Fruit fly (Drosophila melanogaster) whole organism, embryonic: ENCODE data around the gene Cks85A.
A peak's percentile ranks its signal among the peaks of the same experiment; 100 is the strongest.

Experiments used
- Antp ChIP-seq: fragments of 200-800 bp; sonication (Bioruptor generic); optimal IDR thresholded peaks from 3 replicates; lab custom pipeline; 2016; ENCODE audit warnings: missing biosample characterization, missing genetic modification characterization
- Asciz ChIP-seq: fragments of 200-800 bp; sonication (Bioruptor generic); optimal IDR thresholded peaks from 2 replicates; lab custom pipeline; 2017; ENCODE audit warnings: missing biosample characterization, mild to moderate bottlenecking, missing genetic modification characterization, missing genetic modification reagents
- Atf6 ChIP-seq: fragments of 200-800 bp; sonication (Bioruptor generic); IDR thresholded peaks from 2 replicates; pipeline ENCODE4 v1.3.6; 2022; ENCODE audit warnings: missing biosample characterization, missing genetic modification characterization
- CG10209 ChIP-seq: fragments of 200-800 bp; sonication (Bioruptor generic); optimal IDR thresholded peaks from 3 replicates; lab custom pipeline; 2017; ENCODE audit warnings: missing biosample characterization, mild to moderate bottlenecking, missing genetic modification characterization, missing genetic modification reagents
- CG1024 ChIP-seq: fragments of 200-800 bp; sonication (Bioruptor generic); IDR thresholded peaks from 2 replicates; pipeline ENCODE4 v1.3.6; 2022; ENCODE audit warnings: missing biosample characterization, missing genetic modification characterization
- CG10321 ChIP-seq: fragments of 200-800 bp; sonication (Bioruptor generic); IDR thresholded peaks from 2 replicates; pipeline ENCODE4 v1.3.6; 2022; ENCODE audit warnings: missing biosample characterization, missing genetic modification characterization
- CG10979 ChIP-seq: fragments of 200-800 bp; sonication (Bioruptor generic); optimal IDR thresholded peaks from 2 replicates; lab custom pipeline; 2018; ENCODE audit warnings: missing biosample characterization, mild to moderate bottlenecking, missing genetic modification characterization, moderate library complexity
- CG12219 ChIP-seq: fragments of 200-800 bp; sonication (Bioruptor generic); optimal IDR thresholded peaks from 3 replicates; lab custom pipeline; 2018; ENCODE audit warnings: missing biosample characterization, mild to moderate bottlenecking, missing genetic modification characterization
- CG12391 ChIP-seq: fragments of 200-800 bp; sonication (Bioruptor generic); optimal IDR thresholded peaks from 3 replicates; lab custom pipeline; 2018; ENCODE audit warnings: missing biosample characterization, mild to moderate bottlenecking, missing genetic modification characterization, moderate library complexity
- CG12942 ChIP-seq: fragments of 200-800 bp; sonication (Bioruptor generic); optimal IDR thresholded peaks from 3 replicates; lab custom pipeline; 2016; ENCODE audit warnings: missing biosample characterization, missing genetic modification characterization
- CG14050 ChIP-seq: fragments of 200-800 bp; sonication (Bioruptor generic); IDR thresholded peaks from 3 replicates; pipeline ENCODE4 v1.3.6; 2022; ENCODE audit warnings: missing biosample characterization, missing genetic modification characterization
- CG16813 ChIP-seq: fragments of 200-800 bp; sonication (Bioruptor generic); IDR thresholded peaks from 3 replicates; pipeline ENCODE4 v1.3.6; 2022; ENCODE audit warnings: missing biosample characterization, missing genetic modification characterization; ENCODE audit not compliant: partially characterized antibody
- CG18011 ChIP-seq: fragments of 200-800 bp; sonication (Bioruptor generic); optimal IDR thresholded peaks from 2 replicates; lab custom pipeline; 2017; ENCODE audit warnings: missing biosample characterization, missing genetic modification characterization, mild to moderate bottlenecking, moderate library complexity, missing genotype
- CG18599 ChIP-seq: fragments of 200-800 bp; sonication (Bioruptor generic); optimal IDR thresholded peaks from 3 replicates; lab custom pipeline; 2017; ENCODE audit warnings: missing biosample characterization, missing genetic modification characterization, mild to moderate bottlenecking, moderate library complexity, missing genetic modification reagents
- CG2202 ChIP-seq: fragments of 200-800 bp; sonication (Bioruptor generic); optimal IDR thresholded peaks from 2 replicates; lab custom pipeline; 2018; ENCODE audit warnings: missing biosample characterization, mild to moderate bottlenecking, missing genetic modification characterization
- CG2712 ChIP-seq: fragments of 200-800 bp; optimal IDR thresholded peaks from 3 replicates; lab custom pipeline; 2019; ENCODE audit warnings: missing biosample characterization, mild to moderate bottlenecking, missing genetic modification characterization, moderate library complexity
- CG3281 ChIP-seq: fragments of 200-800 bp; sonication (Bioruptor generic); optimal IDR thresholded peaks from 3 replicates; lab custom pipeline; 2017; ENCODE audit warnings: missing biosample characterization, mild to moderate bottlenecking, missing genetic modification characterization
- CG3407 ChIP-seq: fragments of 200-800 bp; sonication (Bioruptor generic); optimal IDR thresholded peaks from 2 replicates; lab custom pipeline; 2018; ENCODE audit warnings: missing biosample characterization, mild to moderate bottlenecking, missing genetic modification characterization
- CG34422 ChIP-seq: fragments of 200-800 bp; sonication (Bioruptor generic); IDR thresholded peaks from 3 replicates; pipeline ENCODE4 v1.3.6; 2022; ENCODE audit warnings: missing biosample characterization, missing genetic modification characterization
- CG4360 ChIP-seq: fragments of 200-800 bp; sonication (Bioruptor generic); IDR thresholded peaks from 2 replicates; pipeline ENCODE4 v1.3.6; 2022; ENCODE audit warnings: missing biosample characterization, missing genetic modification characterization
- CG4820 ChIP-seq: fragments of 200-800 bp; sonication (Bioruptor generic); optimal IDR thresholded peaks from 3 replicates; lab custom pipeline; 2016; ENCODE audit warnings: missing biosample characterization, missing genetic modification characterization
- CG5953 ChIP-seq: fragments of 200-800 bp; sonication (Bioruptor generic); IDR thresholded peaks from 2 replicates; pipeline ENCODE4 v1.3.6; 2022; ENCODE audit warnings: missing biosample characterization, missing genetic modification characterization
- CG6175 ChIP-seq: fragments of 200-800 bp; sonication (Bioruptor generic); IDR thresholded peaks from 3 replicates; pipeline ENCODE4 v1.3.6; 2022; ENCODE audit warnings: missing biosample characterization, missing genetic modification characterization
- CG7271 ChIP-seq: fragments of 200-800 bp; sonication (Bioruptor generic); optimal IDR thresholded peaks from 2 replicates; lab custom pipeline; 2018; ENCODE audit warnings: missing biosample characterization, mild to moderate bottlenecking, missing genetic modification characterization, moderate library complexity
- CG7839 ChIP-seq: fragments of 200-800 bp; sonication (Bioruptor generic); optimal IDR thresholded peaks from 3 replicates; lab custom pipeline; 2018; ENCODE audit warnings: missing biosample characterization, mild to moderate bottlenecking, missing genetic modification characterization, moderate library complexity
- CG7987 ChIP-seq: fragments of 200-800 bp; sonication (Bioruptor generic); optimal IDR thresholded peaks from 2 replicates; lab custom pipeline; 2018; ENCODE audit warnings: missing biosample characterization, mild to moderate bottlenecking, missing genetic modification characterization, moderate library complexity
- CG8765 ChIP-seq: fragments of 200-800 bp; sonication (Bioruptor generic); IDR thresholded peaks from 2 replicates; pipeline ENCODE4 v1.3.6; 2022; ENCODE audit warnings: missing biosample characterization, missing genetic modification characterization
- CkIIα-i1 ChIP-seq: fragments of 200-800 bp; sonication (Bioruptor generic); IDR thresholded peaks from 2 replicates; pipeline ENCODE4 v1.3.6; 2022; ENCODE audit warnings: missing biosample characterization, missing genetic modification characterization
- CrebB ChIP-seq: fragments of 200-800 bp; sonication (Bioruptor generic); optimal IDR thresholded peaks from 3 replicates; lab custom pipeline; 2018; ENCODE audit warnings: missing biosample characterization, mild to moderate bottlenecking, missing genetic modification characterization
- Dad ChIP-seq: fragments of 200-800 bp; sonication (Bioruptor generic); optimal IDR thresholded peaks from 3 replicates; lab custom pipeline; 2016; ENCODE audit warnings: missing biosample characterization, missing genetic modification characterization
- Dll ChIP-seq: fragments of 200-800 bp; sonication (Bioruptor generic); IDR thresholded peaks from 4 replicates; pipeline ENCODE4 v1.3.6; 2022; ENCODE audit warnings: missing biosample characterization, missing genetic modification characterization; ENCODE audit not compliant: partially characterized antibody
- Fer3 ChIP-seq: fragments of 200-800 bp; sonication (Bioruptor generic); optimal IDR thresholded peaks from 2 replicates; lab custom pipeline; 2018; ENCODE audit warnings: missing biosample characterization, mild to moderate bottlenecking, missing genetic modification characterization, moderate library complexity
- GATAe ChIP-seq: fragments of 200-800 bp; sonication (Bioruptor generic); conservative IDR thresholded peaks from 2 replicates; pipeline ENCODE4 v1.3.6; 2022; ENCODE audit warnings: missing biosample characterization, missing genetic modification characterization
- Gsc ChIP-seq: fragments of 200-800 bp; sonication (Bioruptor generic); IDR thresholded peaks from 2 replicates; pipeline ENCODE4 v1.3.6; 2022; ENCODE audit warnings: missing biosample characterization, missing genetic modification characterization
- Hmr ChIP-seq: fragments of 200-800 bp; sonication (Bioruptor generic); optimal IDR thresholded peaks from 3 replicates; lab custom pipeline; 2017; ENCODE audit warnings: mild to moderate bottlenecking, missing biosample characterization, missing genetic modification reagents, missing genetic modification characterization
- Hr3 ChIP-seq: fragments of 200-800 bp; sonication (Bioruptor generic); optimal IDR thresholded peaks from 3 replicates; lab custom pipeline; 2016; ENCODE audit warnings: missing biosample characterization, missing genetic modification characterization
- MTF-1 ChIP-seq: fragments of 200-800 bp; sonication (Bioruptor generic); optimal IDR thresholded peaks from 2 replicates; lab custom pipeline; 2018; ENCODE audit warnings: missing biosample characterization, mild to moderate bottlenecking, missing genetic modification characterization, borderline replicate concordance
- NK7.1 ChIP-seq: fragments of 200-800 bp; sonication (Bioruptor generic); optimal IDR thresholded peaks from 3 replicates; lab custom pipeline; 2016; ENCODE audit warnings: missing biosample characterization, missing genetic modification characterization
- Oli ChIP-seq: fragments of 200-800 bp; sonication (Bioruptor generic); optimal IDR thresholded peaks from 2 replicates; lab custom pipeline; 2018; ENCODE audit warnings: missing biosample characterization, mild to moderate bottlenecking, missing genetic modification characterization, moderate library complexity
- bsh ChIP-seq, 2 experiments: fragments of 200-800 bp; sonication (Bioruptor generic); optimal IDR thresholded peaks; 2 replicates each; lab custom pipeline; 2017 to 2018; ENCODE audit warnings: mild to moderate bottlenecking in 2 of 2, missing biosample characterization in 2 of 2, missing genetic modification characterization in 2 of 2, moderate library complexity in 1 of 2
- cas ChIP-seq: fragments of 200-800 bp; sonication (Bioruptor generic); IDR thresholded peaks from 2 replicates; pipeline ENCODE4 v1.3.6; 2022; ENCODE audit warnings: missing biosample characterization, missing genetic modification characterization
- chif ChIP-seq, 2 experiments: fragments of 200-800 bp; sonication (Bioruptor generic); optimal IDR thresholded peaks; 3 replicates each; lab custom pipeline; 2016; ENCODE audit warnings: missing biosample characterization in 2 of 2, missing genetic modification characterization in 2 of 2
- esg ChIP-seq: fragments of 200-800 bp; sonication (Bioruptor generic); conservative IDR thresholded peaks from 2 replicates; pipeline ENCODE4 v1.3.6; 2022; ENCODE audit warnings: missing biosample characterization, missing genetic modification characterization
- mam ChIP-seq: fragments of 200-800 bp; sonication (Bioruptor generic); optimal IDR thresholded peaks from 3 replicates; lab custom pipeline; 2016; ENCODE audit warnings: missing biosample characterization, missing genetic modification characterization
- p53 ChIP-seq: fragments of 200-800 bp; sonication (Bioruptor generic); optimal IDR thresholded peaks from 2 replicates; lab custom pipeline; 2016; ENCODE audit warnings: missing biosample characterization, missing genetic modification characterization
- rib ChIP-seq: fragments of 200-800 bp; sonication (Bioruptor generic); IDR thresholded peaks from 2 replicates; pipeline ENCODE4 v1.3.6; 2022; ENCODE audit warnings: missing biosample characterization, missing genetic modification characterization
- salm ChIP-seq: fragments of 200-800 bp; sonication (Bioruptor generic); optimal IDR thresholded peaks from 2 replicates; lab custom pipeline; 2018; ENCODE audit warnings: missing biosample characterization, mild to moderate bottlenecking, missing genetic modification characterization
- sr ChIP-seq: fragments of 200-800 bp; sonication (Bioruptor generic); IDR thresholded peaks from 3 replicates; pipeline ENCODE4 v1.3.6; 2022; ENCODE audit warnings: missing biosample characterization, missing genetic modification characterization
- sug ChIP-seq: fragments of 200-800 bp; optimal IDR thresholded peaks from 2 replicates; lab custom pipeline; 2019; ENCODE audit warnings: missing biosample characterization, mild to moderate bottlenecking, missing genetic modification characterization, moderate library complexity

Cks85A gene

DNA sequence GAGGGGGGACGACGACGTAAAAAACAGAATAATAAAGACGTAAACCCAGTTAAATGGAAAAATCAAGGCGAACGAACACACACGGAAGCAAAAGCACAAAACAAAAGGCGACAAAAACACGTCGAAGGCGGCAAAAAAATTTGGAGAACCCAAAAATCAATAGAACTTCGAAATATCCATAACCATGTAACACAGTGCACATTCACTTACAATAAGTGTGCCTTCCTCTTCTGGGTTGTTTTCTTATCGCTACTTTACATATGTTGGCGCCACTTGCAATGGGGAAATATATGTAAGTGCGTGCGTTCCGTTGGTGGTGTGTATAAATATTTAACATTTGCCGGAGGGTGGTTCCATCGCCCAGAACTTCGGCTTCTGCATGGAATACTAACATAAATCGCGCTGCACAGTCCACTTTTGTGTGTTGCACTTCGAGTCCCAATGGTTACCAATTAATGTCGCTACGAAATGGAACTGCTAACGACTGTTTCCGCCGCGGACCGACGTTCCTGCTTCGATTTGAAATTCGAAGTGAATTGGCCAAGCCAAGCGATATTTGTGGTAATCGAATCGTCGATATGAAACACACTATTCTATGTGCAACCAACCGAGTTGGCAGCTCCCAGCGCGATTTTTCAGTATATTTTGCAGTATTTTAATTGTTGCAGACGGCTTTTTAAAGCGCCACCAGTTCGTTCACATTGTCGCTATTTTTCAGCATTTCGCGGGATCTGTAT lies 29.0 kb upstream of the Cks85A start, which contains the start of the genes CG9801 and Nasp:
TSS of gene CG9801 (minus strand) at position 542 of the 737 bp plus-strand sequence.
TSS of gene Nasp (plus strand) at position 665 of the 737 bp plus-strand sequence.
- TF ChIP-seq CG7987 (GFP tag; lab: Kevin White, UChicago): peak; percentile 58
- TF ChIP-seq CG3281 (GFP tag; lab: Kevin White, UChicago): peak; percentile 11
- no peak for TF ChIP-seq CG8765 (GFP tag; lab: Robert Waterston, UW)
- no peak for TF ChIP-seq Oli (tag; lab: Kevin White, UChicago)
- TF ChIP-seq CG10209 (GFP tag; lab: Kevin White, UChicago): peak; percentile 13
- TF ChIP-seq CG12391 (tag; lab: Kevin White, UChicago): peak; percentile 44
- no peak for TF ChIP-seq Asciz (GFP tag; lab: Kevin White, UChicago)
- no peak for TF ChIP-seq Fer3 (tag; lab: Kevin White, UChicago)
- no peak for TF ChIP-seq CG14050 (GFP tag; lab: Robert Waterston, UW)
- TF ChIP-seq CG3407: no peak
- no peak for TF ChIP-seq esg
- peak; percentile 46 for TF ChIP-seq CG2712 (tag; lab: Kevin White, UChicago)
- TF ChIP-seq bsh (GFP tag; optimal IDR thresholded peaks at IDR 0.05; lab: Kevin White, UChicago): peak in 1 of 2 experiments; percentile 19
- peak; percentile 50 for TF ChIP-seq Antp (GFP tag; lab: Kevin White, UChicago)
- TF ChIP-seq Gsc: no peak
- TF ChIP-seq sr (GFP tag; lab: Robert Waterston, UW): 0 out of 3 replicates have a peak, but pooled peaks have one; percentile 8
- no peak for TF ChIP-seq Atf6
- no peak for TF ChIP-seq CkIIα-i1 (GFP tag; lab: Robert Waterston, UW)
- TF ChIP-seq CG4820: no peak
- TF ChIP-seq CG18599: peak; percentile 13
- peak; percentile 27 for TF ChIP-seq mam
- peak; percentile 76; the same call in 3 of the 4 replicates for TF ChIP-seq Dll (GFP tag; lab: Robert Waterston, UW)
- peak; percentile 32 for TF ChIP-seq CG12219 (GFP tag; lab: Kevin White, UChicago)
- TF ChIP-seq MTF-1 (GFP tag; lab: Kevin White, UChicago): no peak
- TF ChIP-seq CG1024 (GFP tag; lab: Robert Waterston, UW): no peak
- TF ChIP-seq Hmr (GFP tag; lab: Kevin White, UChicago): peak; percentile 68
- TF ChIP-seq CG12942 (GFP tag; lab: Kevin White, UChicago): no peak
- peak; percentile 72; the same call in 1 of the 2 replicates for TF ChIP-seq rib (GFP tag; lab: Robert Waterston, UW)
- TF ChIP-seq CG7839 (tag; lab: Kevin White, UChicago): peak; percentile 22
- peak; percentile 48 for TF ChIP-seq CrebB (tag; lab: Kevin White, UChicago)
- TF ChIP-seq Dad (GFP tag; lab: Kevin White, UChicago): peak; percentile 35
- no peak for TF ChIP-seq CG18011
- peak; percentile 15 for TF ChIP-seq NK7.1 (GFP tag; lab: Kevin White, UChicago)
- TF ChIP-seq Hr3 (GFP tag; lab: Kevin White, UChicago): no peak
- no peak for TF ChIP-seq cas (GFP tag; lab: Robert Waterston, UW)
- peak; percentile 75 for TF ChIP-seq CG16813 (GFP tag; lab: Robert Waterston, UW)
- TF ChIP-seq GATAe: no peak
- no peak for TF ChIP-seq CG5953 (GFP tag; lab: Robert Waterston, UW)
- TF ChIP-seq salm: no peak
- no peak for TF ChIP-seq CG2202
- TF ChIP-seq CG10321 (GFP tag; lab: Robert Waterston, UW): no peak
- no peak for TF ChIP-seq CG4360
- no peak for TF ChIP-seq CG6175 (GFP tag; lab: Robert Waterston, UW)
- TF ChIP-seq p53: peak; percentile 81
- TF ChIP-seq chif (GFP tag; optimal IDR thresholded peaks at IDR 0.05; lab: Kevin White, UChicago): peak in 1 of 2 experiments; percentile 41
- no peak for TF ChIP-seq sug (tag; lab: Kevin White, UChicago)
- TF ChIP-seq CG34422 (GFP tag; lab: Robert Waterston, UW): peak; percentile 56; the same call in 2 of the 3 replicates
- peak; percentile 18 for TF ChIP-seq CG10979
- no peak for TF ChIP-seq CG7271 (tag; lab: Kevin White, UChicago)
